Fruit fly (Drosophila melanogaster) whole organism, embryonic: ENCODE results near the gene Gr36a.

Source experiments
- CG16863 ChIP-seq: fragments of 200-800 bp; sonication (Bioruptor generic); optimal IDR thresholded peaks from 3 replicates; lab custom pipeline; 2016; ENCODE audit warnings: missing biosample characterization, missing genetic modification characterization
- CG17802 ChIP-seq: fragments of 200-800 bp; sonication (Bioruptor generic); optimal IDR thresholded peaks from 2 replicates; lab custom pipeline; 2018; ENCODE audit warnings: missing biosample characterization, mild to moderate bottlenecking, missing genetic modification characterization, moderate library complexity
- CG7928 ChIP-seq: fragments of 200-800 bp; sonication (Bioruptor generic); optimal IDR thresholded peaks from 2 replicates; lab custom pipeline; 2017; ENCODE audit warnings: missing biosample characterization, mild to moderate bottlenecking, missing genetic modification characterization
- cad ChIP-seq: fragments of >200 bp; optimal IDR thresholded peaks from 2 replicates; lab custom pipeline; 2017; ENCODE audit warnings: missing biosample characterization, missing genetic modification characterization
- chinmo ChIP-seq: fragments of 200-800 bp; sonication (Bioruptor generic); IDR thresholded peaks from 4 replicates; pipeline ENCODE4 v1.3.6; 2022; ENCODE audit warnings: missing biosample characterization, missing genetic modification characterization; ENCODE audit not compliant: partially characterized antibody
- chn ChIP-seq: fragments of 200-800 bp; sonication (Bioruptor generic); optimal IDR thresholded peaks from 2 replicates; lab custom pipeline; 2016; ENCODE audit warnings: missing biosample characterization, missing genetic modification characterization
- psq ChIP-seq: fragments of 200-800 bp; sonication (Bioruptor generic); optimal IDR thresholded peaks from 2 replicates; lab custom pipeline; 2017; ENCODE audit warnings: missing biosample characterization, missing genetic modification characterization
- z ChIP-seq: fragments of 200-800 bp; sonication (Bioruptor generic); IDR thresholded peaks from 3 replicates; pipeline ENCODE4 v1.3.6; 2022; ENCODE audit warnings: missing biosample characterization, missing genetic modification characterization

DNA sequence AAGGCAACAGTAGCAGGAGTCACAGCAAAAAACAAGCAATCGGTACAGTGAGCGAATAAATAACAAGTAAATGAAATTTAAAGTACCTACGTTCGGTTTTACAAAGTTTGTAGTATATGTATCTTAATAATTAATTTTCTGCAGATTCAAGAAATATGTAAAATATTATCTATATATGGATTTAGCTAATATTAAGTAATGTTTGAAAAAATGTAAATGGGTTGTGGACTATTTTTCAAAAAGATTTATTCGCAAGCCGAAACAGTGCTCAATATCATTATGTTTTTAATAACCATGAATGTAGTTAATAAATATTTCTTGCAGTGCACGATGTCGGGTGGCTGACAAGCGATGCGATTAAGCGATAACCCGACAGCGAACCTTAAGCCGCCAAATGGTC lies 30.7 kb downstream of the Gr36a start:
- no peak for TF ChIP-seq z (GFP tag; lab: Robert Waterston, UW)
- TF ChIP-seq CG17802 (tag; lab: Kevin White, UChicago), result no peak
- no peak for TF ChIP-seq CG7928 (GFP tag; lab: Kevin White, UChicago)
- no peak for TF ChIP-seq cad
- TF ChIP-seq CG16863 (GFP tag; lab: Kevin White, UChicago), result no peak
- TF ChIP-seq psq (GFP tag; lab: Kevin White, UChicago), result no peak
- no peak for TF ChIP-seq chinmo
- TF ChIP-seq chn (GFP tag; lab: Kevin White, UChicago), result no peak
